Worm (Caenorhabditis elegans) whole organism, late embryonic: ENCODE results near the gene rsef-1.

Source experiments
- C38D4.7 ChIP-seq: fragments of 200-800 bp; sonication (Bioruptor generic); optimal IDR thresholded peaks from 2 replicates; lab custom pipeline; 2018; ENCODE audit warnings: mild to moderate bottlenecking, missing genetic modification characterization, moderate library complexity, missing compliant biosample characterization
- K02D7.2 ChIP-seq: sonication (generic microtip); optimal IDR thresholded peaks from 2 replicates; lab custom pipeline; 2017; ENCODE audit warnings: mild to moderate bottlenecking, missing genetic modification characterization, missing compliant biosample characterization
- K09A11.1 ChIP-seq: sonication (generic microtip); optimal IDR thresholded peaks from 2 replicates; lab custom pipeline; 2017; ENCODE audit warnings: antibody characterized with exemption, mild to moderate bottlenecking, missing genetic modification characterization, missing compliant biosample characterization; ENCODE audit not compliant: insufficient read depth
- T23F11.4 ChIP-seq: fragments of 200-800 bp; sonication (Bioruptor generic); optimal IDR thresholded peaks from 2 replicates; lab custom pipeline; 2018; ENCODE audit warnings: mild to moderate bottlenecking, missing genetic modification characterization, missing compliant biosample characterization
- Y22D7AL.16 ChIP-seq: sonication (generic microtip); optimal IDR thresholded peaks from 2 replicates; lab custom pipeline; 2016; ENCODE audit warnings: missing genetic modification characterization, missing compliant biosample characterization
- ahr-1 ChIP-seq: sonication (generic microtip); optimal IDR thresholded peaks from 2 replicates; lab custom pipeline; 2016; ENCODE audit warnings: missing genetic modification characterization, missing compliant biosample characterization
- ama-1 ChIP-seq: fragments of 150-350 bp; optimal IDR thresholded peaks from 2 replicates; lab custom pipeline; 2014
- ceh-14 ChIP-seq: sonication (generic microtip); optimal IDR thresholded peaks from 2 replicates; lab custom pipeline; 2016; ENCODE audit warnings: missing genotype, missing genetic modification characterization, missing compliant biosample characterization
- ceh-18 ChIP-seq: sonication (generic microtip); optimal IDR thresholded peaks from 2 replicates; lab custom pipeline; 2016; ENCODE audit warnings: missing genetic modification characterization, missing compliant biosample characterization
- ceh-19 ChIP-seq: fragments of 200-800 bp; sonication (Bioruptor generic); optimal IDR thresholded peaks from 2 replicates; lab custom pipeline; 2018; ENCODE audit warnings: mild to moderate bottlenecking, missing genetic modification characterization, missing compliant biosample characterization
- ceh-22 ChIP-seq: sonication (generic microtip); optimal IDR thresholded peaks from 2 replicates; lab custom pipeline; 2017; ENCODE audit warnings: missing biosample characterization, missing genetic modification characterization
- ceh-30 ChIP-seq: fragments of 150-350 bp; optimal IDR thresholded peaks from 2 replicates; lab custom pipeline; 2014; ENCODE audit warnings: missing biosample characterization, missing genetic modification characterization
- ceh-31 ChIP-seq: sonication (generic microtip); optimal IDR thresholded peaks from 2 replicates; lab custom pipeline; 2016; ENCODE audit warnings: missing genetic modification characterization, missing compliant biosample characterization
- ceh-34 ChIP-seq: sonication (generic microtip); optimal IDR thresholded peaks from 2 replicates; lab custom pipeline; 2016; ENCODE audit warnings: mild to moderate bottlenecking, missing genetic modification characterization, missing compliant biosample characterization
- ceh-45 ChIP-seq: fragments of 200-800 bp; sonication (Bioruptor generic); IDR thresholded peaks from 2 replicates; pipeline ENCODE4 v1.3.6; 2022; ENCODE audit warnings: missing genetic modification reagents, missing genetic modification characterization, missing compliant biosample characterization
- ceh-48 ChIP-seq: sonication (generic microtip); optimal IDR thresholded peaks from 2 replicates; lab custom pipeline; 2016; ENCODE audit warnings: missing genetic modification characterization, inconsistent platforms, missing compliant biosample characterization
- ceh-6 ChIP-seq: fragments of 200-800 bp; sonication (Bioruptor generic); optimal IDR thresholded peaks from 2 replicates; lab custom pipeline; 2018; ENCODE audit warnings: mild to moderate bottlenecking, missing genetic modification characterization, missing compliant biosample characterization
- ceh-9 ChIP-seq: sonication (generic microtip); optimal IDR thresholded peaks from 2 replicates; lab custom pipeline; 2016; ENCODE audit warnings: mild to moderate bottlenecking, missing genetic modification characterization, inconsistent platforms, missing compliant biosample characterization
- che-1 ChIP-seq: sonication (generic microtip); optimal IDR thresholded peaks from 2 replicates; lab custom pipeline; 2016; ENCODE audit warnings: mild to moderate bottlenecking, missing genetic modification characterization, missing compliant biosample characterization
- dmd-4 ChIP-seq: sonication (generic microtip); optimal IDR thresholded peaks from 2 replicates; lab custom pipeline; 2016; ENCODE audit warnings: borderline replicate concordance, missing genetic modification characterization, missing compliant biosample characterization
- elt-2 ChIP-seq: sonication (generic microtip); optimal IDR thresholded peaks from 2 replicates; lab custom pipeline; 2016; ENCODE audit warnings: missing genetic modification reagents, missing genetic modification characterization, missing compliant biosample characterization
- elt-4 ChIP-seq: sonication (generic microtip); optimal IDR thresholded peaks from 2 replicates; lab custom pipeline; 2016; ENCODE audit warnings: missing genetic modification characterization, missing compliant biosample characterization
- fkh-6 ChIP-seq: sonication (generic microtip); optimal IDR thresholded peaks from 2 replicates; lab custom pipeline; 2016; ENCODE audit warnings: missing genetic modification characterization, missing compliant biosample characterization
- gmeb-2 ChIP-seq: sonication (generic microtip); optimal IDR thresholded peaks from 2 replicates; lab custom pipeline; 2016; ENCODE audit warnings: missing genetic modification characterization, inconsistent platforms, missing compliant biosample characterization
- hlh-15 ChIP-seq: sonication (generic microtip); optimal IDR thresholded peaks from 2 replicates; lab custom pipeline; 2016; ENCODE audit warnings: missing genetic modification characterization, missing compliant biosample characterization
- hlh-30 ChIP-seq: sonication (generic microtip); optimal IDR thresholded peaks from 2 replicates; lab custom pipeline; 2017; ENCODE audit warnings: antibody characterized with exemption, missing genetic modification characterization, missing compliant biosample characterization; ENCODE audit not compliant: insufficient read depth
- lim-6 ChIP-seq: sonication (generic microtip); optimal IDR thresholded peaks from 2 replicates; lab custom pipeline; 2016; ENCODE audit warnings: missing genetic modification characterization, missing compliant biosample characterization
- lin-11 ChIP-seq: fragments of 200-800 bp; sonication (Bioruptor generic); optimal IDR thresholded peaks from 2 replicates; lab custom pipeline; 2018; ENCODE audit warnings: mild to moderate bottlenecking, missing genetic modification characterization, missing compliant biosample characterization
- madf-2 ChIP-seq: sonication (generic microtip); optimal IDR thresholded peaks from 2 replicates; lab custom pipeline; 2017; ENCODE audit warnings: missing genetic modification characterization, missing compliant biosample characterization
- nfya-1 ChIP-seq: sonication (generic microtip); optimal IDR thresholded peaks from 2 replicates; lab custom pipeline; 2017; ENCODE audit warnings: missing genetic modification characterization, mild to moderate bottlenecking, missing compliant biosample characterization, antibody characterized with exemption, moderate library complexity
- nhr-11 ChIP-seq: fragments of 150-350 bp; optimal IDR thresholded peaks from 2 replicates; lab custom pipeline; 2014; ENCODE audit warnings: missing biosample characterization, missing genetic modification characterization
- nhr-232 ChIP-seq: sonication (generic microtip); optimal IDR thresholded peaks from 2 replicates; lab custom pipeline; 2016; ENCODE audit warnings: missing genetic modification characterization, missing compliant biosample characterization
- pag-3 ChIP-seq: sonication (generic microtip); optimal IDR thresholded peaks from 2 replicates; lab custom pipeline; 2016; ENCODE audit warnings: missing compliant biosample characterization, missing genetic modification characterization, borderline replicate concordance
- pat-9 ChIP-seq: fragments of 200-800 bp; sonication (Bioruptor generic); optimal IDR thresholded peaks from 2 replicates; lab custom pipeline; 2018; ENCODE audit warnings: mild to moderate bottlenecking, missing genetic modification characterization, moderate library complexity, missing compliant biosample characterization
- pha-2 ChIP-seq: sonication (generic microtip); optimal IDR thresholded peaks from 2 replicates; lab custom pipeline; 2017; ENCODE audit warnings: mild to moderate bottlenecking, missing genetic modification characterization, missing compliant biosample characterization
- pqm-1 ChIP-seq: sonication (generic microtip); optimal IDR thresholded peaks from 2 replicates; lab custom pipeline; 2016; ENCODE audit warnings: missing genetic modification characterization, missing compliant biosample characterization
- rnt-1 ChIP-seq: sonication (generic microtip); optimal IDR thresholded peaks from 2 replicates; lab custom pipeline; 2016; ENCODE audit warnings: missing genetic modification characterization, missing compliant biosample characterization
- sox-2 ChIP-seq: fragments of 200-800 bp; sonication (Bioruptor generic); IDR thresholded peaks from 2 replicates; pipeline ENCODE4 v1.3.6; 2022; ENCODE audit warnings: missing genetic modification reagents, missing genetic modification characterization, missing compliant biosample characterization
- sox-4 ChIP-seq: sonication (generic microtip); optimal IDR thresholded peaks from 2 replicates; lab custom pipeline; 2017; ENCODE audit warnings: mild to moderate bottlenecking, missing genetic modification characterization, inconsistent platforms, missing compliant biosample characterization
- tbx-2 ChIP-seq: sonication (generic microtip); optimal IDR thresholded peaks from 2 replicates; lab custom pipeline; 2016; ENCODE audit warnings: missing genetic modification characterization, missing compliant biosample characterization
- tbx-7 ChIP-seq: sonication (generic microtip); optimal IDR thresholded peaks from 2 replicates; lab custom pipeline; 2016; ENCODE audit warnings: missing genotype, missing genetic modification characterization, missing compliant biosample characterization
- ttx-3 ChIP-seq: sonication (generic microtip); optimal IDR thresholded peaks from 2 replicates; lab custom pipeline; 2016; ENCODE audit warnings: missing genetic modification reagents, missing genetic modification characterization, missing compliant biosample characterization
- unc-3 ChIP-seq, 2 experiments: fragments of 200-800 bp in 1 of 2; sonication (Bioruptor generic) in 1 of 2; sonication (generic microtip) in 1 of 2; conservative IDR thresholded peaks in 1 of 2; optimal IDR thresholded peaks in 1 of 2; 2 replicates each; pipeline versions ENCODE4 v1.3.6 to Lab custom; 2016 to 2022; ENCODE audit warnings: missing compliant biosample characterization in 2 of 2, missing genetic modification characterization in 2 of 2, missing genetic modification reagents in 1 of 2
- unc-42 ChIP-seq: sonication (generic microtip); optimal IDR thresholded peaks from 2 replicates; lab custom pipeline; 2016; ENCODE audit warnings: missing genotype, missing genetic modification characterization, missing compliant biosample characterization
- unc-55 ChIP-seq: sonication (generic microtip); optimal IDR thresholded peaks from 2 replicates; lab custom pipeline; 2017; ENCODE audit warnings: missing biosample characterization, missing genetic modification reagents, missing genetic modification characterization
- zip-5 ChIP-seq: sonication (generic microtip); optimal IDR thresholded peaks from 2 replicates; lab custom pipeline; 2016; ENCODE audit warnings: missing genetic modification characterization, missing compliant biosample characterization
- ztf-16 ChIP-seq: sonication (generic microtip); optimal IDR thresholded peaks from 2 replicates; lab custom pipeline; 2017; ENCODE audit warnings: missing genetic modification characterization, missing compliant biosample characterization

rsef-1 gene

ce11 chrX:3035972-3036379 is 23.2 kb downstream of the rsef-1 start (continued):
- TF ChIP-seq K09A11.1 (tag; lab: Kevin White, UChicago) (peak; percentile 86), elt-2 (peak; percentile 95), ceh-30 (tag; lab: Kevin White, UChicago) (peak; percentile 63), pat-9 (tag; lab: Kevin White, UChicago) (peak; percentile 92), nfya-1 (peak; percentile 86), ama-1 (lab: Kevin White, UChicago) (no peak), ceh-45 (GFP tag; lab: Robert Waterston, UW) (peak; percentile 95), ceh-18 (tag; lab: Kevin White, UChicago) (peak; percentile 90), K02D7.2 (tag; lab: Kevin White, UChicago) (peak; percentile 93), fkh-6 (peak; percentile 92), hlh-30 (peak; percentile 75), T23F11.4 (GFP tag; lab: Kevin White, UChicago) (peak; percentile 95), che-1 (tag; lab: Kevin White, UChicago) (peak; percentile 95), ceh-48 (peak; percentile 90), unc-3 (GFP tag; conservative IDR thresholded peaks at IDR 0.05; lab: Robert Waterston, UW) (peak; percentile 92), unc-3 (tag; optimal IDR thresholded peaks at IDR 0.05; lab: Kevin White, UChicago) (peak; percentile 95), pha-2 (tag; lab: Kevin White, UChicago) (peak; percentile 92), rnt-1 (tag; lab: Kevin White, UChicago) (peak; percentile 97), pag-3 (peak; percentile 64), tbx-2 (tag; lab: Kevin White, UChicago) (peak; percentile 91), madf-2 (tag; lab: Kevin White, UChicago) (peak; percentile 94), sox-4 (tag; lab: Kevin White, UChicago) (peak; percentile 93), pqm-1 (tag; lab: Kevin White, UChicago) (peak; percentile 93), ceh-19 (GFP tag; lab: Kevin White, UChicago) (peak; percentile 97), lim-6 (peak; percentile 84), gmeb-2 (tag; lab: Kevin White, UChicago) (peak; percentile 96), zip-5 (tag; lab: Kevin White, UChicago) (peak; percentile 83), unc-42 (tag; lab: Kevin White, UChicago) (peak; percentile 68), dmd-4 (tag; lab: Kevin White, UChicago) (peak; percentile 94), elt-4 (tag; lab: Kevin White, UChicago) (no peak), ceh-34 (tag; lab: Kevin White, UChicago) (peak; percentile 94), unc-55 (GFP tag; lab: Kevin White, UChicago) (peak; percentile 24), Y22D7AL.16 (peak; percentile 94), hlh-15 (tag; lab: Kevin White, UChicago) (peak; percentile 95), ceh-6 (GFP tag; lab: Kevin White, UChicago) (peak; percentile 89), tbx-7 (peak; percentile 37)

DNA sequence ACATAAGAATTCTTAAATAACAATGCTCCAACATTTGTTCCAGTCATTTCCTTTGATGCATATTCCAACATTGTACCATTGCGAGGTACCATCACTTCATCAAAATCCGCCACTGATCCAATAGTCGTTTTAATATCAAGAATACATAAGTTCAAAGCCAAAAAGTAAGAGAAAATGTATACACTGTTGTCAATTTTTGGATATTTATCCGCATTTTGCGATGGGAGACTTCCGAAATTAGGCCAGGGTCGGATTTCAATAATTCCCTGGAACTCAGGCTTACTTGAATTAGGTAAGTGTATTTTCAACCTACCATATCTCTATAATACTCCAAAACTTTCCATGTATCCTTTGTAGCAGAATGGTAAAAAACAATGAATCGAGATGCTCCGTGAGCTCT is 25.0 kb downstream of the rsef-1 start, which contains the start of gene M02F4.2:
M02F4.2 (minus strand) TSS at position 101 of the 400 bp plus-strand sequence.
- no peak for TF ChIP-seq sox-2 (GFP tag; lab: Robert Waterston, UW)
- no peak for TF ChIP-seq C38D4.7
- TF ChIP-seq madf-2 (tag; lab: Kevin White, UChicago) = no peak
- no peak for TF ChIP-seq ceh-31 (tag; lab: Kevin White, UChicago)
- no peak for TF ChIP-seq zip-5 (tag; lab: Kevin White, UChicago)
- TF ChIP-seq ztf-16 (tag; lab: Kevin White, UChicago) = no peak
- no peak for TF ChIP-seq ama-1 (lab: Kevin White, UChicago)
- no peak for TF ChIP-seq fkh-6
- TF ChIP-seq ceh-18 (tag; lab: Kevin White, UChicago) = no peak

DNA sequence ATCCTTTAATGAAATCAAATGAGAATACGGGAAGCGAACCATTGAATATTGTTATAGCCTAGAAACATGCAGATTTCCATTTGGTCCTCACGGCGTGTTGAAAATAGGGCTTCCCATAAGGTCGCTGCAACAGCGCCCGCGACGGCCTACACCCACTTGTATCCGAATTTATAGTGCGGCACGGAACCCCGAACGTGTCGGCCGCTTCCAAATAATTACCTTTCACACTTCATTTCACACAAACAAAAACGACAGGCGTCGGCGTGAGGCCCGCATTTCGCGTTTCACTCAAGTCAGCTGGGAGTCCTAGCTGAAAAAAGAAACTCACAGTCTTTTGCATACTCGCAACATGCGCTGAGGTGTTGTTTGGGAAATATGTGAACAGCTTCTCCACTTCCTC is 25.7 kb downstream of the rsef-1 start:
- no peak for TF ChIP-seq ahr-1
- no peak for TF ChIP-seq nhr-11 (tag; lab: Kevin White, UChicago)
- TF ChIP-seq tbx-2 (tag; lab: Kevin White, UChicago) = no peak
- no peak for TF ChIP-seq unc-55 (GFP tag; lab: Kevin White, UChicago)
- no peak for TF ChIP-seq ceh-9 (tag; lab: Kevin White, UChicago)
- TF ChIP-seq ztf-16 (tag; lab: Kevin White, UChicago) = no peak
- no peak for TF ChIP-seq sox-4 (tag; lab: Kevin White, UChicago)
- TF ChIP-seq hlh-30 = no peak
- TF ChIP-seq ceh-6 (GFP tag; lab: Kevin White, UChicago) = no peak
- TF ChIP-seq ceh-22 (tag; lab: Kevin White, UChicago) = no peak
- TF ChIP-seq unc-3 (GFP tag; conservative IDR thresholded peaks at IDR 0.05; lab: Robert Waterston, UW) = no peak
- no peak for TF ChIP-seq unc-3 (tag; optimal IDR thresholded peaks at IDR 0.05; lab: Kevin White, UChicago)
- no peak for TF ChIP-seq lim-6
- TF ChIP-seq lin-11 (tag; lab: Kevin White, UChicago) = no peak
- no peak for TF ChIP-seq ceh-18 (tag; lab: Kevin White, UChicago)
- TF ChIP-seq dmd-4 (tag; lab: Kevin White, UChicago) = no peak
- TF ChIP-seq nhr-232 (tag; lab: Kevin White, UChicago) = no peak
- no peak for TF ChIP-seq ttx-3 (tag; lab: Kevin White, UChicago)
- no peak for TF ChIP-seq ceh-14 (tag; lab: Kevin White, UChicago)
